Worm (Caenorhabditis elegans): ENCODE measurements around the gene srh-180.

DNA sequence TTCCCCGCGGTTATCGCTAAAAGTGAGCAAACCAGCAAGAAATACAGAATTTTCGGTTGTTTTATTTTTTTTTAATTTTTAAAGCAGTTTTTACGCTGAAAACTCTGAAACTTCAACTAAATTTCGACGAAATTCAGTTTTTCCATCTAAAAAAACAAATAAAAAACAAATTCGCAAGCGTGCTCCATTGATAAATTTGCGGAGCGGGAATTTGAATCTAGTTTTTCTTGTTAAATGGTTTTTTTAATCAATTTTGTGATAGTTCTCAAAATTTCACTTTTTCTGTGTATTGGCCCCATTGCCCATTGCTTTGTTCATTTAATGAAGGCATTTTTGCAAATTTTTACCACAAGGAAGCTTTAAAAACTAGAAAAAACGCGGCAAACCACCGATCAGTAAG is 39.5 kb downstream of the srh-180 start:
- TF ChIP-seq him-1 (tag; optimal IDR thresholded peaks at IDR 0.05) = no peak
- TF ChIP-seq dao-5 (tag; optimal IDR thresholded peaks at IDR 0.05) = no peak
